Worm (Caenorhabditis elegans) whole organism, L4 larva: ENCODE measurements around the gene C07G1.7.

ENCODE experiments used
- D1046.2 ChIP-seq: fragments of 200-800 bp; sonication (Bioruptor generic); IDR thresholded peaks from 2 replicates; pipeline ENCODE4 v1.3.6; 2022; ENCODE audit warnings: missing genetic modification characterization, missing compliant biosample characterization
- F26F4.8 ChIP-seq: fragments of 200-800 bp; sonication (Bioruptor generic); conservative IDR thresholded peaks from 2 replicates; pipeline ENCODE4 v1.3.6; 2022; ENCODE audit warnings: missing genetic modification characterization, missing compliant biosample characterization
- F37D6.2 ChIP-seq: sonication (generic microtip); optimal IDR thresholded peaks from 2 replicates; lab custom pipeline; 2016; ENCODE audit warnings: mild to moderate bottlenecking, missing genetic modification characterization, missing compliant biosample characterization
- F49E8.2 ChIP-seq: sonication (generic microtip); optimal IDR thresholded peaks from 2 replicates; lab custom pipeline; 2016; ENCODE audit warnings: missing compliant biosample characterization, mild to moderate bottlenecking, missing genetic modification characterization, borderline replicate concordance
- T26A8.4 ChIP-seq: fragments of 200-800 bp; sonication (Bioruptor generic); IDR thresholded peaks from 2 replicates; pipeline ENCODE4 v1.3.6; 2022; ENCODE audit warnings: missing genetic modification characterization, missing compliant biosample characterization
- Y75B8A.6 ChIP-seq: fragments of 200-800 bp; sonication (Bioruptor generic); IDR thresholded peaks from 2 replicates; pipeline ENCODE4 v1.3.6; 2022; ENCODE audit warnings: missing genetic modification reagents, missing genetic modification characterization, missing compliant biosample characterization
- aha-1 ChIP-seq: fragments of 150-350 bp; peaks from one replicate; lab custom pipeline; 2014; ENCODE audit warnings: missing biosample characterization, missing genetic modification characterization
- ceh-20 ChIP-seq: fragments of 200-800 bp; sonication (Bioruptor generic); IDR thresholded peaks from 2 replicates; pipeline ENCODE4 v1.3.6; 2022; ENCODE audit warnings: missing genetic modification reagents, missing genetic modification characterization, missing compliant biosample characterization
- ces-1 ChIP-seq: fragments of 150-350 bp; sonication (generic microtip); optimal IDR thresholded peaks from 4 replicates; lab custom pipeline; 2014; ENCODE audit warnings: missing biosample characterization, missing genetic modification reagents, missing genetic modification characterization
- cey-2 ChIP-seq: sonication (generic microtip); optimal IDR thresholded peaks from 3 replicates; lab custom pipeline; 2017; ENCODE audit warnings: missing genetic modification characterization, mild to moderate bottlenecking, missing compliant biosample characterization, antibody characterized with exemption, borderline replicate concordance; ENCODE audit not compliant: insufficient read depth
- ctbp-1 ChIP-seq: fragments of 200-800 bp; sonication (Bioruptor generic); IDR thresholded peaks from 2 replicates; pipeline ENCODE4 v1.3.6; 2022; ENCODE audit warnings: missing genetic modification reagents, missing genetic modification characterization, missing compliant biosample characterization
- daf-19 ChIP-seq: fragments of 200-800 bp; sonication (Bioruptor generic); conservative IDR thresholded peaks from 2 replicates; pipeline ENCODE4 v1.3.6; 2022; ENCODE audit warnings: missing genetic modification characterization, missing compliant biosample characterization
- egl-27 ChIP-seq: sonication (generic microtip); optimal IDR thresholded peaks from 3 replicates; lab custom pipeline; 2017; ENCODE audit warnings: missing biosample characterization, missing genetic modification reagents, missing genetic modification characterization
- fkh-10 ChIP-seq: fragments of 150-350 bp; optimal IDR thresholded peaks from 2 replicates; lab custom pipeline; 2014; ENCODE audit warnings: missing biosample characterization, missing genetic modification reagents, missing genetic modification characterization
- hif-1 ChIP-seq, 2 experiments: sonication (generic microtip); optimal IDR thresholded peaks; 2 replicates each; lab custom pipeline; 2016 to 2017; ENCODE audit warnings: missing compliant biosample characterization in 2 of 2, missing genetic modification characterization in 2 of 2, missing genetic modification reagents in 2 of 2, missing genotype in 2 of 2, mild to moderate bottlenecking in 1 of 2
- hlh-30 ChIP-seq: sonication (generic microtip); optimal IDR thresholded peaks from 2 replicates; lab custom pipeline; 2017; ENCODE audit warnings: antibody characterized with exemption, mild to moderate bottlenecking, missing genetic modification characterization, missing compliant biosample characterization; ENCODE audit not compliant: insufficient read depth
- lin-1 ChIP-seq: fragments of 200-800 bp; sonication (Bioruptor generic); IDR thresholded peaks from 2 replicates; pipeline ENCODE4 v1.3.6; 2022; ENCODE audit warnings: missing genetic modification reagents, missing genetic modification characterization, missing compliant biosample characterization
- lin-15B ChIP-seq: fragments of 150-350 bp; sonication (generic microtip); optimal IDR thresholded peaks from 3 replicates; lab custom pipeline; 2014; ENCODE audit warnings: missing biosample characterization, missing genetic modification characterization
- lin-39 ChIP-seq: fragments of 150-350 bp; optimal IDR thresholded peaks from 2 replicates; lab custom pipeline; 2014; ENCODE audit warnings: missing biosample characterization, missing genetic modification reagents, missing genetic modification characterization
- mdt-29 ChIP-seq: fragments of 200-800 bp; sonication (Bioruptor generic); IDR thresholded peaks from 2 replicates; pipeline ENCODE4 v1.3.6; 2022; ENCODE audit warnings: missing genetic modification reagents, missing genetic modification characterization, missing compliant biosample characterization
- nhr-10 ChIP-seq: fragments of 150-350 bp; optimal IDR thresholded peaks from 2 replicates; lab custom pipeline; 2014; ENCODE audit warnings: missing biosample characterization, missing genetic modification characterization
- nhr-102 ChIP-seq: sonication (generic microtip); optimal IDR thresholded peaks from 2 replicates; lab custom pipeline; 2016; ENCODE audit warnings: mild to moderate bottlenecking, missing genetic modification characterization, moderate library complexity, missing compliant biosample characterization
- nhr-11 ChIP-seq: fragments of 150-350 bp; optimal IDR thresholded peaks from 2 replicates; lab custom pipeline; 2014; ENCODE audit warnings: missing biosample characterization, missing genetic modification characterization
- nhr-237 ChIP-seq: sonication (generic microtip); optimal IDR thresholded peaks from 2 replicates; lab custom pipeline; 2017; ENCODE audit warnings: missing biosample characterization, missing genetic modification characterization
- nhr-25 ChIP-seq: sonication (generic microtip); optimal IDR thresholded peaks from 2 replicates; lab custom pipeline; 2017; ENCODE audit warnings: missing genetic modification characterization, mild to moderate bottlenecking, missing compliant biosample characterization, antibody characterized with exemption, moderate library complexity, borderline replicate concordance; ENCODE audit not compliant: insufficient read depth
- nhr-42 ChIP-seq: fragments of 200-800 bp; sonication (Bioruptor generic); IDR thresholded peaks from 2 replicates; pipeline ENCODE4 v1.3.6; 2022; ENCODE audit warnings: missing genetic modification characterization, missing compliant biosample characterization
- nhr-6 ChIP-seq: fragments of 150-350 bp; optimal IDR thresholded peaks from 2 replicates; lab custom pipeline; 2014; ENCODE audit warnings: missing biosample characterization, missing genetic modification characterization
- php-3 ChIP-seq: fragments of 200-800 bp; sonication (Bioruptor generic); IDR thresholded peaks from 2 replicates; pipeline ENCODE4 v1.3.6; 2022; ENCODE audit warnings: missing genetic modification reagents, missing genetic modification characterization, missing compliant biosample characterization
- rbr-2 ChIP-seq: sonication (generic microtip); optimal IDR thresholded peaks from 2 replicates; lab custom pipeline; 2016; ENCODE audit warnings: missing genotype, missing genetic modification characterization, missing compliant biosample characterization
- sdz-12 ChIP-seq: fragments of 200-800 bp; sonication (Bioruptor generic); optimal IDR thresholded peaks from 2 replicates; lab custom pipeline; 2018; ENCODE audit warnings: mild to moderate bottlenecking, missing genetic modification characterization, missing compliant biosample characterization
- tra-1 ChIP-seq: fragments of 200-800 bp; sonication (Bioruptor generic); IDR thresholded peaks from 2 replicates; pipeline ENCODE4 v1.3.6; 2022; ENCODE audit warnings: missing genetic modification reagents, missing genetic modification characterization, missing compliant biosample characterization
- unc-62 ChIP-seq, 3 experiments: fragments of 150-350 bp in 1 of 3; sonication (generic microtip); optimal IDR thresholded peaks in 2 of 3; peaks in 1 of 3; 1 replicate in 1 of 3; 2 replicates in 2 of 3; lab custom pipeline; 2014 to 2017; ENCODE audit warnings: missing biosample characterization in 3 of 3, missing genetic modification characterization in 3 of 3, missing genetic modification reagents in 3 of 3, missing genotype in 1 of 3

C07G1.7 gene

DNA sequence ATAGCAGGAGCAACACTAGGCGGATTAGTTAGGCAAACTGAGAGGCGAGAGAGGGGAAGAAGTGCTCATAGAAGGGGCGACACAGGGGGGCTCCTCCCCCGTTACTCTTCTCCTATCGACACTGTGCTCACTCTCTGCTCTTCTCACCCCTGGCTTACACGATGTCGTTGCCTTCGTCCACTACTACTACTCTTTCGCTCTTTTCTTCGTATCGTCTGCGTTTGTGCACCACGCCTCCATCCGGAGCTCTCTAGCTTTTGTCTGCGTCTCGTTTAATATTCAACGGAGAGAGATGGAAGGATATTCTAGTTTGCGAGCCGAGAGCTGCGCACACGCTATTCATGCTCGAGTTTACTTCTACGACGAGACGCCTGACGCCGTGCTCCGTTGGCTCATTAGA is 28.3 kb downstream of the C07G1.7 start (continued):
- no peak for TF ChIP-seq tra-1 (GFP tag; lab: Robert Waterston, UW)
- TF ChIP-seq Y75B8A.6 (GFP tag; lab: Robert Waterston, UW): no peak
- no peak for TF ChIP-seq T26A8.4
- TF ChIP-seq cey-2 (tag; lab: Kevin White, UChicago): no peak
- TF ChIP-seq sdz-12 (GFP tag; lab: Kevin White, UChicago): no peak
- TF ChIP-seq lin-1 (GFP tag; lab: Robert Waterston, UW): no peak
- TF ChIP-seq daf-19: no peak
- TF ChIP-seq nhr-6: no peak
- TF ChIP-seq hlh-30 (tag; lab: Kevin White, UChicago): peak; percentile 37
- TF ChIP-seq nhr-10 (tag; lab: Kevin White, UChicago): no peak

DNA sequence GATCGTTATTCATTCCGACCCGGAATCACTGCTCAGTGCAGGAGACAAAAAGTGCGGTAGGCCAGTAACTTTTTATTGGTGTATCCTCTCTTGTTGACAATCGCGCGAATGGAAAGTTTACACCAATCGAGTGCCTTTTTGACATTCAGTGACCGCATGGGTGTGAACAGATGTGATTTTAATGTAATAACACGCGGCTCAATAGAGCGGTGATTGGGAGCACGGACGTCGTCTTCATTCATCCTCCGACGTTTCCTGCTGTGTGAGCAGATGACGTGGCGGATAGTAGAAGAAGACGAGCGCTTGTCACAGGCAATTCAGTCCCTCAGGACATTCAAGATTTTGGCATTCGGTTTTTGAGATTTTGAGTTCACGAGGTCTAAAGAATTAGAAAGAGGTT is 29.1 kb downstream of the C07G1.7 start:
- TF ChIP-seq ces-1: peak; percentile 7
- no peak for TF ChIP-seq egl-27 (tag; lab: Kevin White, UChicago)
- TF ChIP-seq nhr-42: no peak
- peak in 1 of 2 experiments; percentile 16 for TF ChIP-seq unc-62 (GFP tag; optimal IDR thresholded peaks at IDR 0.05 in 1 of 2; lab: Kevin White, UChicago)
- TF ChIP-seq unc-62 (tag; optimal IDR thresholded peaks at IDR 0.05; lab: Kevin White, UChicago): no peak
- TF ChIP-seq hif-1 (tag; optimal IDR thresholded peaks at IDR 0.05; lab: Kevin White, UChicago): no peak
- peak; percentile 48 for TF ChIP-seq aha-1 (tag; lab: Kevin White, UChicago)
- TF ChIP-seq php-3: no peak
- TF ChIP-seq, all 104 proteins: peak for 3

DNA sequence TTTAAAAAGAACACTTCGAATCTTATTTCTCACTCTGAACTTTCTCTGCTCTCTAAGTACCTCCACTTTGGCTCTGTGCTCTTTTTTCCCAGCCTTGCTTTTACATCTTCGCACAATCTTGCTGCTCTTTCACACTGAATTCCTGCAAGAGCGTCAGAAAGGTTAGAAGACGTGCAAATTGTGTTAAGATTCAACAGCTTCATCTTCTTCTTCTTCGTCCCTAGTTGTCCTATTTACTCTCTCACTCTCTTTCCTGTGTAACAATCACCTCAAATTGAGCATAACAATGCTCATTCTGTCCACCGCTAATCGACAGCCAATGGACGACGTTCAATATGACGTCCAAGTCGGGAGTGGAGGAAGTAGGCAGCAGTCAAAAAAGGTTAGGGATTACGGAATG is 30.2 kb downstream of the C07G1.7 start:
- TF ChIP-seq F26F4.8 (GFP tag; lab: Robert Waterston, UW) (no peak), tra-1 (GFP tag; lab: Robert Waterston, UW) (no peak), D1046.2 (GFP tag; lab: Robert Waterston, UW) (no peak), lin-15B (no peak), F37D6.2 (tag; lab: Kevin White, UChicago) (no peak), ceh-20 (GFP tag; lab: Robert Waterston, UW) (no peak), fkh-10 (GFP tag; lab: Kevin White, UChicago) (peak; percentile 94), nhr-102 (no peak), ces-1 (no peak), aha-1 (tag; lab: Kevin White, UChicago) (peak; percentile 73), nhr-11 (tag; lab: Kevin White, UChicago) (no peak), nhr-6 (no peak), rbr-2 (tag; lab: Kevin White, UChicago) (no peak), nhr-25 (no peak), mdt-29 (no peak), ctbp-1 (0 out of 2 replicates have a peak, but pooled peaks have one; percentile 27), nhr-237 (tag; lab: Kevin White, UChicago) (no peak), F49E8.2 (tag; lab: Kevin White, UChicago) (no peak)

DNA sequence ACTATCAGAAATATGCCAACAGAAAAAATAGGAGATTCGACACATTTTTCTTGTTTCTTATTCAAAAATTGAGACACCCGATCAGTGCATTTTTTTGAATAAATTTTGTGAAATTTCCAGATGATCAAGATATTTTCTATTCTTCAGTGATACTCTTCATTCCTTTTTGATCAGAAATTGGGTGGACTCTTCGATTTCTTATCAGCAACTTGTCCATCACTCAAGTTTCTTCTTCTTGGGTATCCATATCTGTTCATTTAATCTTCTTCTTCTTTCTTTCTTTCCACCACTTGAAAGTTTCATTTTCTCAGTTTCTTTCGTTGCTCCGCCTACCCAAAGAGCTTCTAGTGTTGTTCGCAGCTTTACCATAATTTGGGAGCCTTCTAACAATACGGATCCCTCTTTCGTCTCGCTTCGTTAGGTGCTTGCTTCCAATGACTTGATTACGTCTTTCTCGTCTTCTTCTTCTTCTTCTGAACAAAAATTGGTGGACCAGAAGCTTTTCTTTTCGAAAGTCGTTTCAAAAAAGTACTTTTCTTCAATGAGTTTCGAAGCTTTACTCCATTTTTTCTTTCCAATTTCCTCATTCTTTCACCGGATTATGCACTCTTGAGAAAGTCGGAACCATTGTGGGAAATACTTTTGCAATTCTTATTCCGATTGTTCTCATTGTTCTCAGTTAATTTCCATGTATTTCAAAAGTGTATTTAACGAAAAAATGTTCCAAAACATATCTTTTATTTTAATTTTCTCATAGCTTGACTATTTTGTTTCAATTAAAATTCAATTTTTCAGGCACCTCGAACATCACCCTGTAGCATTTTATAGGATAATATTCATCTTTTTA is 35.7 kb downstream of the C07G1.7 start, which contains the start of gene pct-1:
TSS of gene pct-1 (plus strand) at position 797 of the 847 bp plus-strand sequence.
- TF ChIP-seq lin-39: no peak
- peak in 1 of 2 experiments; percentile 82 for TF ChIP-seq unc-62 (GFP tag; optimal IDR thresholded peaks at IDR 0.05 in 1 of 2; lab: Kevin White, UChicago)
- no peak for TF ChIP-seq unc-62 (tag; optimal IDR thresholded peaks at IDR 0.05; lab: Kevin White, UChicago)
- TF ChIP-seq aha-1 (tag; lab: Kevin White, UChicago): peak; percentile 2
